Fruit fly (Drosophila melanogaster): ENCODE data around the gene spen.

Gene spen

DNA sequence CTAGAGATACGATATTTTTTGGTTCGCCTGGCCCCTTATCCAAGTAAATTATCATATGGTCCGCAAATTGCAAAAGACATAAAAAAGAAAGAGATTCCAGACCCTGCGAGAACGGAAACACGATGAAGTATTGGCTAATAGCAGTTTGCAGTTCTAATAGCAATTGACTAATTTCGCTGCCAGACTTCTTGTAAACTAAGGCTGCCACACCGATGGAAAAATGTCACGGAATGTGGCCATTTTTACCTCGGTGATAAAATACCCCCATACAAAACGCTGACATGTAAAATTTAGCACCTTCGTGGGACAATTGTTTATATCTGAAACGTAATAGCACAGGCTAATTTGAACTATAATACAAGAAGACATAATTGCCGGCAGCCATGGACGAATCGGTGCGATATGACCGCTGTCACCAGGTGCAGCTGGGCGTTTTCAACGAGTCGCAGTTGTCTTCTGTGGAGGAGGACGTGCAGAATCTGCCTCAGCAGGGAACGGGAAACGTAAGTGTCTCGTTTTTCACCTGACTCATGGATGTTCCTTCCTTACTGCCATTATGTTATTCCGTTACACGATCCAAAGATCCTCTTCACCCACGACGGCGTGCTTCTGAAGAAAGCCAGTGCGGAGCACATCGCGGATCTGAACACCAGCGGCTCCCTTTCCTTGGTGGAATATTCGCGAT, 48.4 kb downstream of the spen start, which contains the start of the genes Tbc1d15-17 and CG11617 (continued):
- TF ChIP-seq CG17328 (GFP tag; IDR thresholded peaks at IDR 0.05) (no peak), CG1647 (GFP tag; optimal IDR thresholded peaks at IDR 0.05) (no peak), bcd (GFP tag; optimal IDR thresholded peaks at IDR 0.05) (no peak), jing (GFP tag; optimal IDR thresholded peaks at IDR 0.05) (no peak), CG11398 (GFP tag; optimal IDR thresholded peaks at IDR 0.05) (no peak), da (GFP tag; optimal IDR thresholded peaks at IDR 0.05) (no peak), E2f1 (GFP tag; IDR thresholded peaks at IDR 0.05) (no peak), Aef1 (GFP tag; IDR thresholded peaks at IDR 0.05) (no peak), gro (GFP tag; optimal IDR thresholded peaks at IDR 0.05) (no peak), CG30403 (GFP tag; optimal IDR thresholded peaks at IDR 0.05) (no peak), Bdp1 (GFP tag; optimal IDR thresholded peaks at IDR 0.05) (no peak), exex (tag; optimal IDR thresholded peaks at IDR 0.05) (no peak), sima (GFP tag; optimal IDR thresholded peaks at IDR 0.05) (no peak), CG30020 (tag; optimal IDR thresholded peaks at IDR 0.05) (no peak), CG11723 (GFP tag; optimal IDR thresholded peaks at IDR 0.05) (no peak), pum (GFP tag; optimal IDR thresholded peaks at IDR 0.05) (no peak), Eip74EF (GFP tag; optimal IDR thresholded peaks at IDR 0.05) (no peak), CG32532 (GFP tag; IDR thresholded peaks at IDR 0.05) (no peak), CG15479 (GFP tag; optimal IDR thresholded peaks at IDR 0.05) (no peak), cad (GFP tag; optimal IDR thresholded peaks at IDR 0.05) (no peak), pho (GFP tag; optimal IDR thresholded peaks at IDR 0.05) (no peak), Abd-B (GFP tag; optimal IDR thresholded peaks at IDR 0.05) (no peak), Spps (tag; optimal IDR thresholded peaks at IDR 0.05) (no peak), CG2875 (GFP tag; optimal IDR thresholded peaks at IDR 0.05) (no peak), NK7.1 (GFP tag; optimal IDR thresholded peaks at IDR 0.05) (no peak), CG2889 (GFP tag; IDR thresholded peaks at IDR 0.05) (no peak), phol (tag; optimal IDR thresholded peaks at IDR 0.05) (peak; percentile 56), CG10321 (GFP tag; IDR thresholded peaks at IDR 0.05) (no peak), gsb (GFP tag; IDR thresholded peaks at IDR 0.05) (no peak), emc (GFP tag; optimal IDR thresholded peaks at IDR 0.05) (no peak), pnt (GFP tag; optimal IDR thresholded peaks at IDR 0.05) (no peak), gsb-n (tag; optimal IDR thresholded peaks at IDR 0.05) (no peak), CG6175 (GFP tag; IDR thresholded peaks at IDR 0.05) (no peak), ttk (GFP tag; IDR thresholded peaks at IDR 0.05) (no peak), Sox102F (GFP tag; optimal IDR thresholded peaks at IDR 0.05) (no peak), Kr (GFP tag; optimal IDR thresholded peaks at IDR 0.05) (no peak), CG11695 (GFP tag; IDR thresholded peaks at IDR 0.05) (no peak), ac (GFP tag; optimal IDR thresholded peaks at IDR 0.05) (no peak), Bteb2 (GFP tag; optimal IDR thresholded peaks at IDR 0.05) (no peak), CG17359 (tag; optimal IDR thresholded peaks at IDR 0.05) (no peak), insv (GFP tag; optimal IDR thresholded peaks at IDR 0.05) (peak in 1 of 2 experiments; percentile 51), CG12769 (tag; optimal IDR thresholded peaks at IDR 0.05) (no peak), bbx (GFP tag; IDR thresholded peaks at IDR 0.05; ENCODE audit: partially characterized antibody) (0 out of 2 replicates have a peak, but pooled peaks have one; percentile 38), BtbVII (GFP tag; optimal IDR thresholded peaks at IDR 0.05) (no peak), bowl (GFP tag; IDR thresholded peaks at IDR 0.05) (no peak), ham (GFP tag; IDR thresholded peaks at IDR 0.05) (no peak), CG7786 (GFP tag; optimal IDR thresholded peaks at IDR 0.05) (no peak), fru (optimal IDR thresholded peaks at IDR 0.05) (no peak), hbn (GFP tag; IDR thresholded peaks at IDR 0.05; ENCODE audit: partially characterized antibody) (0 out of 2 replicates have a peak, but pooled peaks have one; percentile 19), inv (GFP tag; IDR thresholded peaks at IDR 0.05; ENCODE audit: partially characterized antibody) (peak; percentile 38; the same call in 1 of the 2 replicates), CG17361 (GFP tag; IDR thresholded peaks at IDR 0.05) (no peak)
